Worm (Caenorhabditis elegans): Measurements from ENCODE around the gene fbxb-33.

fbxb-33 gene

DNA sequence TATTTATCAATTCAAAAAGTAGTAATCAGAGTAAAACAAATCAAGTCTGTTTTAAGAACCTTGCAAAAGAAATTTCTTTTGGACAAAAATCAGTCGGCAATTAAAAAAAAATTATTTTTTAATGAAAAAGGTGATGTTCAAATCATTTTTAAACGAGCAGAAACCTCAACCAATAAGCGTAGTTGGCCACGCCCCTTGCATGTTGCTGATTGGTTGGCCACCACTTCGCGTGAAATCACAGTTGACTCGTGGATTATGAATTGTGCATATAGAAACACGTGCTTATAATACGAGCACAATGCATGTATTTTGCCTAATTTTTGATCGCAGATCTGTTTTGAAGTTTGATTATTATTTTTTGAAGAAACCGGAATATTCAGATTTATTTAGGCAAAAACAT lies 18.0 kb downstream of the fbxb-33 start:
- TF ChIP-seq unc-62 (GFP tag; optimal IDR thresholded peaks at IDR 0.05) = no peak
- no peak for TF ChIP-seq blmp-1 (tag; optimal IDR thresholded peaks at IDR 0.05; ENCODE audit: insufficient read depth)
- TF ChIP-seq aly-2 (tag; optimal IDR thresholded peaks at IDR 0.05) = no peak
- TF ChIP-seq nhr-6 (tag; optimal IDR thresholded peaks at IDR 0.05) = no peak
- no peak for TF ChIP-seq ceh-82 (tag; optimal IDR thresholded peaks at IDR 0.05)
- no peak for TF ChIP-seq ztf-4 (tag; optimal IDR thresholded peaks at IDR 0.05)
- TF ChIP-seq peb-1 (tag; optimal IDR thresholded peaks at IDR 0.05) = no peak
- no peak for TF ChIP-seq ZK546.5 (tag; optimal IDR thresholded peaks at IDR 0.05)
- TF ChIP-seq nhr-21 (tag; optimal IDR thresholded peaks at IDR 0.05) = no peak

DNA sequence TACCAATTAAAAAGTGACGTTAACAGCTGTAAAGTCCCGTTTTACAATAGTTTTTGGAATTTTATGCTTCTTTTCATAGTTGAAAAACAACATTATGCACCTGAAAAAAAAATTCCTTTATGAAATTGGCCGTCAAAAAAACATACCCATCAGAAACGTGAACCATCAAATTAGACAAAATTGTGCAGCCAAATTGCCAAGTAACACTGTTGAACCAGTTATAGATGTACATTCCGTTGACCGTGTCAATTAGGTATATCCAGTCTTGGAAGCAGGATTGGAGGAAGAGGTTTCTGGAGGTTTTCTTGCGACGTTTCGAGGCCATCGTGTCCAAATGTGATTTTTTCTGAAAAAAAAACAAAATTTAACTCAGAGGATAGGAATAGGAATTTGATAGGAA lies 22.1 kb downstream of the fbxb-33 start, which contains the start of gene srx-97:
srx-97 (minus strand) TSS at position 101 of the 400 bp plus-strand sequence.
- TF ChIP-seq nhr-21 (tag; optimal IDR thresholded peaks at IDR 0.05) = no peak
- no peak for TF ChIP-seq mbf-1 (tag; optimal IDR thresholded peaks at IDR 0.05)
- no peak for TF ChIP-seq peb-1 (tag; optimal IDR thresholded peaks at IDR 0.05)
- no peak for TF ChIP-seq aly-2 (tag; optimal IDR thresholded peaks at IDR 0.05)
- TF ChIP-seq egl-27 (tag; optimal IDR thresholded peaks at IDR 0.05) = no peak
- no peak for TF ChIP-seq lin-11 (tag; optimal IDR thresholded peaks at IDR 0.05)
- TF ChIP-seq snpc-4 (tag; optimal IDR thresholded peaks at IDR 0.05) = no peak
- TF ChIP-seq ceh-82 (tag; optimal IDR thresholded peaks at IDR 0.05) = no peak
- no peak for TF ChIP-seq ztf-4 (tag; optimal IDR thresholded peaks at IDR 0.05)

DNA sequence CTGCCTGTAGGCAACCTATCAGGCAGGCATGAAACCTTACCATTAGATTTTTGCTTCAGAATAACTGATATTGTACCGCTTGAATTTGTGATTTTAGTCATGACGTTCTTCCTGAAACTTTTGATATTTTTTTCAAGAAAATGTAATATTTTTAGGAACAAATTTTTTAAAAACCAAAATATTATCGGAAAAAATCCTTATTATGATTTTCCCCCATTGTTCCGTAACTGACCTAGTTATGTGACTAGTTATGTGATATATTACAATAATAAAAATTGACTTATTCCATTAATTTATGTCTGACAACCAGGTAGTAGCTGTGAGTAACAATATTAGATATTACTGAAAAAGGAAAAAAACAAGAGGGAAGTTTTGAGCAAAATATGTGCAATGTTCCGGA lies 23.7 kb downstream of the fbxb-33 start, which contains the start of gene srx-98:
srx-98 (minus strand) TSS at position 101 of the 400 bp plus-strand sequence.
- TF ChIP-seq elt-1 (tag; optimal IDR thresholded peaks at IDR 0.05) (no peak), nhr-237 (tag; optimal IDR thresholded peaks at IDR 0.05) (no peak), lin-13 (GFP tag; optimal IDR thresholded peaks at IDR 0.05) (no peak), gmeb-1 (tag; optimal IDR thresholded peaks at IDR 0.05) (no peak), ztf-1 (GFP tag; conservative IDR thresholded peaks at IDR 0.05) (no peak), blmp-1 (tag; optimal IDR thresholded peaks at IDR 0.05; ENCODE audit: insufficient read depth) (no peak), nhr-129 (tag; optimal IDR thresholded peaks at IDR 0.05) (no peak), nhr-12 (tag; optimal IDR thresholded peaks at IDR 0.05) (no peak), dmd-4 (tag; optimal IDR thresholded peaks at IDR 0.05) (no peak)

DNA sequence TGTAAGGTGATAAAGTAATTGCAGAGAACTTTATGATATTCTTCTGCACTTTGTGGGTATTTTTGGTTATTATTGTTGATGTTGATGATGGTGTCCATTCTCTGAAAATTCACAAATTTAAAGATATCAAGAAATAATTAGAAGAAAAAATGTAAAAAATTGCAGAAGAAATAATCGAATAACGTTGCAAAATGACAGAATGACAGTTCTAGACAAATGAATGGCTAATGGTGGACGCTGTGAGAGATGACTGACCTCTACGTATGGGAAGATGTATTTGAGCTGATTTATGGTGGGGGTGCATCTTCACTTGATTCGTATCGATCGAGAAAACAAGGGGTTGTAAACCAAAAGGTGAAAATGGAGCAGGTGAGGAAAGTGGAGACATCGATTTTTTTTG lies 26.3 kb downstream of the fbxb-33 start, which contains the start of gene sea-1:
sea-1 (minus strand) TSS at position 101 of the 400 bp plus-strand sequence.
- TF ChIP-seq aly-2 (tag; optimal IDR thresholded peaks at IDR 0.05) (no peak), ztf-4 (tag; optimal IDR thresholded peaks at IDR 0.05) (no peak), nhr-6 (tag; optimal IDR thresholded peaks at IDR 0.05) (no peak), mbf-1 (tag; optimal IDR thresholded peaks at IDR 0.05) (no peak), sma-3 (GFP tag; optimal IDR thresholded peaks at IDR 0.05) (no peak), nhr-11 (tag; optimal IDR thresholded peaks at IDR 0.05) (no peak), nhr-10 (tag; optimal IDR thresholded peaks at IDR 0.05) (no peak), ZK546.5 (tag; optimal IDR thresholded peaks at IDR 0.05) (no peak), nhr-77 (tag; optimal IDR thresholded peaks at IDR 0.05) (no peak), ceh-16 (tag; optimal IDR thresholded peaks at IDR 0.05) (no peak)

DNA sequence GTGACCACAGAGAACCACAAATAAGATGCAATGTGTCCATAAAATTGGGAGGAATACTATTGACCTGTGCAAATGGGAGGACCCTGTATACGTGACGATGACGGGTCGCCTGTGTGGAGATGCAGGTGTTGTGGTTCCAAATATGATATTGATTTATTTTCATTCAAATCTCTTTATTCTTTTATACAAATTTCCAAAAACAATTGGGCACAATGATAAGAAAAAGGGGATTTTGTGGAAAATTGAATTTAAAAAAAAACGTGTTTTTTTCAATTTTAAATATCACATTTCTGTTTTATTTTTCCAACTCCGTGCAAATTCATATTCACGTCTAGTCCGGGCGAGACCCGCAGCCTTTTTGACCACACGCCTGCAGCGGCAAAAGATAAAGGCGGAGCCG lies 28.0 kb downstream of the fbxb-33 start, which contains the start of gene F19B10.2:
F19B10.2 (plus strand) TSS at position 301 of the 400 bp plus-strand sequence.
- TF ChIP-seq unc-55 (GFP tag; optimal IDR thresholded peaks at IDR 0.05) = no peak
- no peak for TF ChIP-seq sma-9 (GFP tag; optimal IDR thresholded peaks at IDR 0.05)
- no peak for TF ChIP-seq sma-9 (tag; optimal IDR thresholded peaks at IDR 0.05)
- no peak for TF ChIP-seq nhr-77 (tag; optimal IDR thresholded peaks at IDR 0.05)
- no peak for TF ChIP-seq zag-1 (tag; optimal IDR thresholded peaks at IDR 0.05)
- TF ChIP-seq peb-1 (tag; optimal IDR thresholded peaks at IDR 0.05) = no peak
- TF ChIP-seq nhr-12 (tag; optimal IDR thresholded peaks at IDR 0.05) = no peak

DNA sequence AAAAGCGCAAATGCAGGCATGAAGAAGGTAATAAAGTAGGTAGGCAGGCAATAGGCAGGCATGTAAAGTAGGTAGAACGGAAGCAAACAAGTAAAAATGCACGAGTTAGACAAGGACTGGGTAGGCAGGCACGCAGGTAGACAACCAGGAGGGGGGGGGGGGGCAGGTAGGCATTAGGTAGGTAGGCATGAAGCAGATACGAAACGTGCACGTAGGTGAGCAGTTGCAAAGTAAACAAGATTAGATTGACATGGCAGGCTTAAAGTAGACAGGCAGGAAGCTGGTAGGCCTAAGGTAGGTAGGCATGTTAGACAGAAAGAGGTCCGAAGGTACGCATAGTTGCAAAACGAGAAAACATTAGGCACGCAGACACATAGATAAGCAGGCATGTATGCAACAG lies 31.8 kb downstream of the fbxb-33 start:
- no peak for TF ChIP-seq gmeb-1 (tag; optimal IDR thresholded peaks at IDR 0.05)
- no peak for TF ChIP-seq fos-1 (tag; optimal IDR thresholded peaks at IDR 0.05)
- TF ChIP-seq unc-39 (tag; optimal IDR thresholded peaks at IDR 0.05) = no peak
- TF ChIP-seq mdl-1 (tag; optimal IDR thresholded peaks at IDR 0.05) = no peak
- TF ChIP-seq ztf-11 (tag; optimal IDR thresholded peaks at IDR 0.05) = no peak
- no peak for TF ChIP-seq F13H6.1 (tag; optimal IDR thresholded peaks at IDR 0.05)
- TF ChIP-seq nhr-23 (tag; optimal IDR thresholded peaks at IDR 0.05) = no peak
- TF ChIP-seq sma-3 (GFP tag; optimal IDR thresholded peaks at IDR 0.05) = no peak
- TF ChIP-seq nhr-6 (tag; optimal IDR thresholded peaks at IDR 0.05) = no peak
- TF ChIP-seq lin-39 (tag; optimal IDR thresholded peaks at IDR 0.05) = no peak
